Worm (Caenorhabditis elegans) whole organism, late embryonic: ENCODE results near the gene cpg-1.

Experiments
- C08G9.2 ChIP-seq: sonication (generic microtip); optimal IDR thresholded peaks from 2 replicates; lab custom pipeline; 2016; ENCODE audit warnings: mild to moderate bottlenecking, missing genetic modification characterization, moderate library complexity, missing compliant biosample characterization
- F13H6.1 ChIP-seq: sonication (generic microtip); optimal IDR thresholded peaks from 2 replicates; lab custom pipeline; 2016; ENCODE audit warnings: missing genetic modification characterization, missing compliant biosample characterization
- K02D7.2 ChIP-seq: sonication (generic microtip); optimal IDR thresholded peaks from 2 replicates; lab custom pipeline; 2017; ENCODE audit warnings: mild to moderate bottlenecking, missing genetic modification characterization, missing compliant biosample characterization
- K09A11.1 ChIP-seq: sonication (generic microtip); optimal IDR thresholded peaks from 2 replicates; lab custom pipeline; 2017; ENCODE audit warnings: antibody characterized with exemption, mild to moderate bottlenecking, missing genetic modification characterization, missing compliant biosample characterization; ENCODE audit not compliant: insufficient read depth
- T23F11.4 ChIP-seq: fragments of 200-800 bp; sonication (Bioruptor generic); optimal IDR thresholded peaks from 2 replicates; lab custom pipeline; 2018; ENCODE audit warnings: mild to moderate bottlenecking, missing genetic modification characterization, missing compliant biosample characterization
- Y22D7AL.16 ChIP-seq: sonication (generic microtip); optimal IDR thresholded peaks from 2 replicates; lab custom pipeline; 2016; ENCODE audit warnings: missing genetic modification characterization, missing compliant biosample characterization
- ceh-14 ChIP-seq: sonication (generic microtip); optimal IDR thresholded peaks from 2 replicates; lab custom pipeline; 2016; ENCODE audit warnings: missing genotype, missing genetic modification characterization, missing compliant biosample characterization
- ceh-2 ChIP-seq: sonication (generic microtip); optimal IDR thresholded peaks from 2 replicates; lab custom pipeline; 2016; ENCODE audit warnings: missing genotype, missing genetic modification characterization, missing compliant biosample characterization
- ceh-22 ChIP-seq: sonication (generic microtip); optimal IDR thresholded peaks from 2 replicates; lab custom pipeline; 2017; ENCODE audit warnings: missing biosample characterization, missing genetic modification characterization
- ceh-31 ChIP-seq: sonication (generic microtip); optimal IDR thresholded peaks from 2 replicates; lab custom pipeline; 2016; ENCODE audit warnings: missing genetic modification characterization, missing compliant biosample characterization
- ceh-34 ChIP-seq: sonication (generic microtip); optimal IDR thresholded peaks from 2 replicates; lab custom pipeline; 2016; ENCODE audit warnings: mild to moderate bottlenecking, missing genetic modification characterization, missing compliant biosample characterization
- che-1 ChIP-seq: sonication (generic microtip); optimal IDR thresholded peaks from 2 replicates; lab custom pipeline; 2016; ENCODE audit warnings: mild to moderate bottlenecking, missing genetic modification characterization, missing compliant biosample characterization
- dmd-4 ChIP-seq: sonication (generic microtip); optimal IDR thresholded peaks from 2 replicates; lab custom pipeline; 2016; ENCODE audit warnings: borderline replicate concordance, missing genetic modification characterization, missing compliant biosample characterization
- dve-1 ChIP-seq: sonication (generic microtip); optimal IDR thresholded peaks from 2 replicates; lab custom pipeline; 2017; ENCODE audit warnings: antibody characterized with exemption, mild to moderate bottlenecking, missing genetic modification characterization, missing compliant biosample characterization
- elt-2 ChIP-seq: sonication (generic microtip); optimal IDR thresholded peaks from 2 replicates; lab custom pipeline; 2016; ENCODE audit warnings: missing genetic modification reagents, missing genetic modification characterization, missing compliant biosample characterization
- elt-4 ChIP-seq: sonication (generic microtip); optimal IDR thresholded peaks from 2 replicates; lab custom pipeline; 2016; ENCODE audit warnings: missing genetic modification characterization, missing compliant biosample characterization
- eyg-1 ChIP-seq: sonication (generic microtip); optimal IDR thresholded peaks from 2 replicates; lab custom pipeline; 2016; ENCODE audit warnings: missing genotype, missing genetic modification characterization, missing compliant biosample characterization
- fax-1 ChIP-seq: sonication (generic microtip); optimal IDR thresholded peaks from 2 replicates; lab custom pipeline; 2016; ENCODE audit warnings: missing genotype, missing genetic modification characterization, missing compliant biosample characterization
- fkh-10 ChIP-seq: fragments of 150-350 bp; optimal IDR thresholded peaks from 2 replicates; lab custom pipeline; 2014; ENCODE audit warnings: missing biosample characterization, missing genetic modification reagents, missing genetic modification characterization
- gmeb-2 ChIP-seq: sonication (generic microtip); optimal IDR thresholded peaks from 2 replicates; lab custom pipeline; 2016; ENCODE audit warnings: missing genetic modification characterization, inconsistent platforms, missing compliant biosample characterization
- hlh-13 ChIP-seq: fragments of 200-800 bp; sonication (Bioruptor generic); optimal IDR thresholded peaks from 2 replicates; lab custom pipeline; 2018; ENCODE audit warnings: mild to moderate bottlenecking, missing genetic modification characterization, missing compliant biosample characterization
- hlh-30 ChIP-seq: sonication (generic microtip); optimal IDR thresholded peaks from 2 replicates; lab custom pipeline; 2017; ENCODE audit warnings: antibody characterized with exemption, missing genetic modification characterization, missing compliant biosample characterization; ENCODE audit not compliant: insufficient read depth
- hlh-8 ChIP-seq: sonication (generic microtip); optimal IDR thresholded peaks from 2 replicates; lab custom pipeline; 2016; ENCODE audit warnings: missing genotype, missing genetic modification characterization, missing compliant biosample characterization
- lin-11 ChIP-seq: fragments of 200-800 bp; sonication (Bioruptor generic); optimal IDR thresholded peaks from 2 replicates; lab custom pipeline; 2018; ENCODE audit warnings: mild to moderate bottlenecking, missing genetic modification characterization, missing compliant biosample characterization
- madf-2 ChIP-seq: sonication (generic microtip); optimal IDR thresholded peaks from 2 replicates; lab custom pipeline; 2017; ENCODE audit warnings: missing genetic modification characterization, missing compliant biosample characterization
- mec-3 ChIP-seq: sonication (generic microtip); optimal IDR thresholded peaks from 2 replicates; lab custom pipeline; 2016; ENCODE audit warnings: borderline replicate concordance, missing genetic modification characterization, missing compliant biosample characterization
- nfya-1 ChIP-seq: sonication (generic microtip); optimal IDR thresholded peaks from 2 replicates; lab custom pipeline; 2017; ENCODE audit warnings: missing genetic modification characterization, mild to moderate bottlenecking, missing compliant biosample characterization, antibody characterized with exemption, moderate library complexity
- nhr-11 ChIP-seq: fragments of 150-350 bp; optimal IDR thresholded peaks from 2 replicates; lab custom pipeline; 2014; ENCODE audit warnings: missing biosample characterization, missing genetic modification characterization
- npax-4 ChIP-seq: sonication (generic microtip); optimal IDR thresholded peaks from 2 replicates; lab custom pipeline; 2016; ENCODE audit warnings: missing genetic modification characterization, missing compliant biosample characterization
- pag-3 ChIP-seq: sonication (generic microtip); optimal IDR thresholded peaks from 2 replicates; lab custom pipeline; 2016; ENCODE audit warnings: missing compliant biosample characterization, missing genetic modification characterization, borderline replicate concordance
- pat-9 ChIP-seq: fragments of 200-800 bp; sonication (Bioruptor generic); optimal IDR thresholded peaks from 2 replicates; lab custom pipeline; 2018; ENCODE audit warnings: mild to moderate bottlenecking, missing genetic modification characterization, moderate library complexity, missing compliant biosample characterization
- pax-1 ChIP-seq: fragments of 150-350 bp; optimal IDR thresholded peaks from 2 replicates; lab custom pipeline; 2014; ENCODE audit warnings: missing biosample characterization, missing genetic modification characterization
- pha-2 ChIP-seq: sonication (generic microtip); optimal IDR thresholded peaks from 2 replicates; lab custom pipeline; 2017; ENCODE audit warnings: mild to moderate bottlenecking, missing genetic modification characterization, missing compliant biosample characterization
- pha-4 ChIP-seq: fragments of 150-350 bp; optimal IDR thresholded peaks from 2 replicates; lab custom pipeline; 2018; ENCODE audit warnings: missing biosample characterization, missing genetic modification reagents, missing genetic modification characterization
- pqm-1 ChIP-seq: sonication (generic microtip); optimal IDR thresholded peaks from 2 replicates; lab custom pipeline; 2016; ENCODE audit warnings: missing genetic modification characterization, missing compliant biosample characterization
- ref-2 ChIP-seq: sonication (generic microtip); optimal IDR thresholded peaks from 2 replicates; lab custom pipeline; 2016; ENCODE audit warnings: missing genetic modification characterization, missing compliant biosample characterization
- rnt-1 ChIP-seq: sonication (generic microtip); optimal IDR thresholded peaks from 2 replicates; lab custom pipeline; 2016; ENCODE audit warnings: missing genetic modification characterization, missing compliant biosample characterization
- sdc-2 ChIP-seq: sonication (generic microtip); optimal IDR thresholded peaks from 2 replicates; lab custom pipeline; 2016; ENCODE audit warnings: missing genotype, missing genetic modification characterization, missing compliant biosample characterization
- sox-2 ChIP-seq: fragments of 200-800 bp; sonication (Bioruptor generic); IDR thresholded peaks from 2 replicates; pipeline ENCODE4 v1.3.6; 2022; ENCODE audit warnings: missing genetic modification reagents, missing genetic modification characterization, missing compliant biosample characterization
- syd-9 ChIP-seq: sonication (generic microtip); optimal IDR thresholded peaks from 2 replicates; lab custom pipeline; 2016; ENCODE audit warnings: mild to moderate bottlenecking, missing genetic modification characterization, moderate library complexity, missing compliant biosample characterization
- tbx-2 ChIP-seq: sonication (generic microtip); optimal IDR thresholded peaks from 2 replicates; lab custom pipeline; 2016; ENCODE audit warnings: missing genetic modification characterization, missing compliant biosample characterization
- ttx-3 ChIP-seq: sonication (generic microtip); optimal IDR thresholded peaks from 2 replicates; lab custom pipeline; 2016; ENCODE audit warnings: missing genetic modification reagents, missing genetic modification characterization, missing compliant biosample characterization
- unc-3 ChIP-seq, 2 experiments: fragments of 200-800 bp in 1 of 2; sonication (Bioruptor generic) in 1 of 2; sonication (generic microtip) in 1 of 2; conservative IDR thresholded peaks in 1 of 2; optimal IDR thresholded peaks in 1 of 2; 2 replicates each; pipeline versions ENCODE4 v1.3.6 to Lab custom; 2016 to 2022; ENCODE audit warnings: missing compliant biosample characterization in 2 of 2, missing genetic modification characterization in 2 of 2, missing genetic modification reagents in 1 of 2
- unc-42 ChIP-seq: sonication (generic microtip); optimal IDR thresholded peaks from 2 replicates; lab custom pipeline; 2016; ENCODE audit warnings: missing genotype, missing genetic modification characterization, missing compliant biosample characterization
- unc-55 ChIP-seq: sonication (generic microtip); optimal IDR thresholded peaks from 2 replicates; lab custom pipeline; 2017; ENCODE audit warnings: missing biosample characterization, missing genetic modification reagents, missing genetic modification characterization
- unc-86 ChIP-seq: sonication (generic microtip); optimal IDR thresholded peaks from 2 replicates; lab custom pipeline; 2016; ENCODE audit warnings: missing genetic modification characterization, missing compliant biosample characterization
- zip-5 ChIP-seq: sonication (generic microtip); optimal IDR thresholded peaks from 2 replicates; lab custom pipeline; 2016; ENCODE audit warnings: missing genetic modification characterization, missing compliant biosample characterization
- ztf-16 ChIP-seq: sonication (generic microtip); optimal IDR thresholded peaks from 2 replicates; lab custom pipeline; 2017; ENCODE audit warnings: missing genetic modification characterization, missing compliant biosample characterization

cpg-1 gene

DNA sequence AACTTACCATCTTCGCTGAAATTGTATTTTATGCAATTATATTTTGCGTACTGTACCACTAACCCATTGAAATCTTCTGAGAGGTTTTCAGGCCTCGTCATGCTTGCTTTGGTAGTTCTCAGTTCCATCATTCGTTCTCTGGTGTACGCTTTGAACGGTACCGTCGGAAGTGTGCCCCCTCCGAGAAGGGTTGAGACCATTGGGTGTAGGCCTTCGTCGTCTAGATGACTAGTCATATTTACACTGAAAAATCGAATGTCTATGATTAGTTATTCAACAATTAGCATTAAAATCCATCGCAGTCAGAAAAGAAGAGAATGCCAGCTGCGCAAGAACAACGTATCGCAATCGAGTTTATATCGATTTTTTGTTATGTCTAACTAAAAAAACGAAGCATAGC is 14.3 kb upstream of the cpg-1 start, which contains the start of gene ifet-1:
Gene ifet-1, minus strand, starts transcription at position 243 of the 400 bp plus-strand sequence.
- no peak for TF ChIP-seq sdc-2
- no peak for TF ChIP-seq unc-86
- TF ChIP-seq ceh-2 = no peak
- no peak for TF ChIP-seq eyg-1 (tag; lab: Kevin White, UChicago)
- TF ChIP-seq sox-2 (GFP tag; lab: Robert Waterston, UW) = no peak
- no peak for TF ChIP-seq ceh-14 (tag; lab: Kevin White, UChicago)
- TF ChIP-seq T23F11.4 = no peak
- TF ChIP-seq ceh-31 (tag; lab: Kevin White, UChicago) = no peak
- no peak for TF ChIP-seq ceh-34
- TF ChIP-seq, all 69 proteins: peak for 0

DNA sequence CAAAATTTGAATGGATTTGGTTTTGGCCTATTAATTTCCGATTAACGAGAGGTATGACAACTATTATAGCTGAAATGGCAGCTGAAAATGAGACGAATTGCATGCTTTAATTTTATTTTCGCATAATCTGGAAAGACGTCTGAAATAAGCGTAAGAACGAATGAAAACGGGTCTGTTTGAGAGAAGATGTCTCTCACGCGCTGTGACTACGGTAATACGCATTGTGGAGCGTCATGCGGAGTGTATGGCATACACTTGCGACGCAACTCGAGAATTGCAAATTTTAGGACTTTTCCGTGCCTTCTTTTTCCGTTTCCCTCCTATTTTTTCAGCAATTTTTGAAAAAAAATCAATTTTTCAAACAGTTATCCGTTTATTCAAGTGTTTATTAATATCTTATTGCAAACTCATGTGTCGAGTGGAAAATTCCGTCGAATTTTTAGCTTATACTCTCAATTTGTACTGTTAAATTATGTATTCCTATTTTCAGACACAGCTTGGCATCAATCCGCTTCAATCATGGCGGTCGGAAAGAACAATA is 13.7 kb upstream of the cpg-1 start, which contains the start of gene rps-1:
Gene rps-1, plus strand, starts transcription at position 491 of the 541 bp plus-strand sequence.
- no peak for TF ChIP-seq elt-4 (tag; lab: Kevin White, UChicago)
- TF ChIP-seq sox-2 (GFP tag; lab: Robert Waterston, UW) = no peak; the same call in 1 of the 2 replicates
- peak; percentile 73 for TF ChIP-seq C08G9.2 (tag; lab: Kevin White, UChicago)
- no peak for TF ChIP-seq nhr-11
- peak; percentile 92 for TF ChIP-seq unc-42 (tag; lab: Kevin White, UChicago)
- TF ChIP-seq hlh-13 = no peak
- TF ChIP-seq unc-55 (GFP tag; lab: Kevin White, UChicago) = peak; percentile 79
- peak; percentile 97 for TF ChIP-seq ceh-34
- peak; percentile 79 for TF ChIP-seq K09A11.1 (tag; lab: Kevin White, UChicago)
- TF ChIP-seq pag-3 = no peak
- TF ChIP-seq elt-2 (tag; lab: Kevin White, UChicago) = peak; percentile 82
- TF ChIP-seq lin-11 (tag; lab: Kevin White, UChicago) = no peak
- TF ChIP-seq hlh-30 = peak; percentile 93
- TF ChIP-seq fax-1 (tag; lab: Kevin White, UChicago) = peak; percentile 44
- TF ChIP-seq hlh-8 = peak; percentile 62
- peak; percentile 62 for TF ChIP-seq ceh-2
- TF ChIP-seq mec-3 (tag; lab: Kevin White, UChicago) = no peak
- TF ChIP-seq F13H6.1 = peak; percentile 72
- peak; percentile 60 for TF ChIP-seq Y22D7AL.16
- peak; percentile 14 for TF ChIP-seq K02D7.2 (tag; lab: Kevin White, UChicago)
- TF ChIP-seq ttx-3 (tag; lab: Kevin White, UChicago) = peak; percentile 42
- TF ChIP-seq ref-2 (tag; lab: Kevin White, UChicago) = peak; percentile 96
- TF ChIP-seq ceh-22 (tag; lab: Kevin White, UChicago) = peak; percentile 79
- TF ChIP-seq dmd-4 = no peak
- TF ChIP-seq madf-2 = peak; percentile 78
- peak; percentile 92 for TF ChIP-seq tbx-2
- TF ChIP-seq unc-3 (GFP tag; conservative IDR thresholded peaks at IDR 0.05; lab: Robert Waterston, UW) = peak; percentile 62; the same call in 1 of the 2 replicates
- TF ChIP-seq unc-3 (tag; optimal IDR thresholded peaks at IDR 0.05; lab: Kevin White, UChicago) = peak; percentile 50
- TF ChIP-seq T23F11.4 = peak; percentile 52
- peak; percentile 7 for TF ChIP-seq che-1 (tag; lab: Kevin White, UChicago)
- TF ChIP-seq pha-2 (tag; lab: Kevin White, UChicago) = no peak
- TF ChIP-seq syd-9 = peak; percentile 79
- TF ChIP-seq sdc-2 = peak; percentile 49
- TF ChIP-seq dve-1 = peak; percentile 78
- TF ChIP-seq ztf-16 (tag; lab: Kevin White, UChicago) = peak; percentile 93
- no peak for TF ChIP-seq fkh-10 (GFP tag; lab: Kevin White, UChicago)
- peak; percentile 93 for TF ChIP-seq ceh-31 (tag; lab: Kevin White, UChicago)
- peak; percentile 13 for TF ChIP-seq pqm-1 (tag; lab: Kevin White, UChicago)
- TF ChIP-seq npax-4 = no peak
- TF ChIP-seq rnt-1 = peak; percentile 93
- TF ChIP-seq eyg-1 (tag; lab: Kevin White, UChicago) = peak; percentile 14
- TF ChIP-seq gmeb-2 (tag; lab: Kevin White, UChicago) = peak; percentile 58
- TF ChIP-seq pha-4 (tag; lab: Kevin White, UChicago) = no peak
- peak; percentile 6 for TF ChIP-seq zip-5
- TF ChIP-seq pat-9 = peak; percentile 59
- TF ChIP-seq pax-1 = peak; percentile 79
- peak; percentile 99 for TF ChIP-seq nfya-1
